Fruit fly (Drosophila melanogaster) whole organism, adult: ENCODE results near the gene kibra.

Experiments used
- CG11617 ChIP-seq: fragments of 200-800 bp; sonication (Bioruptor generic); optimal IDR thresholded peaks from 2 replicates; lab custom pipeline; 2017; ENCODE audit warnings: mild to moderate bottlenecking, missing biosample characterization, missing genetic modification reagents, missing genetic modification characterization
- CG14711 ChIP-seq: fragments of 200-800 bp; sonication (Bioruptor generic); optimal IDR thresholded peaks from 2 replicates; lab custom pipeline; 2018; ENCODE audit warnings: missing biosample characterization, mild to moderate bottlenecking, missing genetic modification characterization, moderate library complexity
- CG33017 ChIP-seq: fragments of 200-800 bp; sonication (Bioruptor generic); optimal IDR thresholded peaks from 2 replicates; lab custom pipeline; 2018; ENCODE audit warnings: missing biosample characterization, mild to moderate bottlenecking, missing genetic modification characterization, moderate library complexity
- CG7101 ChIP-seq: fragments of 200-800 bp; sonication (Bioruptor generic); optimal IDR thresholded peaks from 2 replicates; lab custom pipeline; 2018; ENCODE audit warnings: missing biosample characterization, mild to moderate bottlenecking, missing genetic modification characterization, moderate library complexity
- Clk ChIP-seq: fragments of 200-800 bp; sonication (Bioruptor generic); optimal IDR thresholded peaks from 2 replicates; lab custom pipeline; 2017; ENCODE audit warnings: missing biosample characterization, missing genetic modification characterization
- Hr96 ChIP-seq: fragments of 200-800 bp; sonication (Bioruptor generic); optimal IDR thresholded peaks from 2 replicates; lab custom pipeline; 2016; ENCODE audit warnings: missing biosample characterization, missing genetic modification characterization
- Mnt ChIP-seq: fragments of 200-800 bp; sonication (Bioruptor generic); optimal IDR thresholded peaks from 2 replicates; lab custom pipeline; 2016; ENCODE audit warnings: missing biosample characterization, mild to moderate bottlenecking, missing genetic modification characterization
- bab1 ChIP-seq: fragments of 200-800 bp; sonication (Bioruptor generic); optimal IDR thresholded peaks from 3 replicates; lab custom pipeline; 2019; ENCODE audit warnings: missing biosample characterization, mild to moderate bottlenecking, missing genetic modification characterization, moderate library complexity
- cic ChIP-seq: fragments of 200-800 bp; sonication (Bioruptor generic); optimal IDR thresholded peaks from 2 replicates; lab custom pipeline; 2017; ENCODE audit warnings: missing biosample characterization, mild to moderate bottlenecking, missing genetic modification characterization, moderate library complexity
- cnc ChIP-seq, 2 experiments: fragments of >200 bp; optimal IDR thresholded peaks; 2 replicates each; lab custom pipeline; 2017
- kay ChIP-seq: fragments of 200-800 bp; sonication (Bioruptor generic); peaks from one replicate; lab custom pipeline; 2016; ENCODE audit warnings: missing biosample characterization, missing genetic modification characterization, borderline replicate concordance
- ovo ChIP-seq: fragments of 200-800 bp; sonication (Bioruptor generic); optimal IDR thresholded peaks from 2 replicates; lab custom pipeline; 2016; ENCODE audit warnings: missing biosample characterization, missing genetic modification characterization
- pad ChIP-seq: fragments of 200-800 bp; sonication (Bioruptor generic); optimal IDR thresholded peaks from 3 replicates; lab custom pipeline; 2017; ENCODE audit warnings: missing biosample characterization, missing genetic modification characterization, mild to moderate bottlenecking, moderate library complexity, missing genetic modification reagents
- tj ChIP-seq: fragments of 200-800 bp; sonication (Bioruptor generic); optimal IDR thresholded peaks from 3 replicates; lab custom pipeline; 2017; ENCODE audit warnings: missing biosample characterization, mild to moderate bottlenecking, missing genetic modification characterization, moderate library complexity

DNA sequence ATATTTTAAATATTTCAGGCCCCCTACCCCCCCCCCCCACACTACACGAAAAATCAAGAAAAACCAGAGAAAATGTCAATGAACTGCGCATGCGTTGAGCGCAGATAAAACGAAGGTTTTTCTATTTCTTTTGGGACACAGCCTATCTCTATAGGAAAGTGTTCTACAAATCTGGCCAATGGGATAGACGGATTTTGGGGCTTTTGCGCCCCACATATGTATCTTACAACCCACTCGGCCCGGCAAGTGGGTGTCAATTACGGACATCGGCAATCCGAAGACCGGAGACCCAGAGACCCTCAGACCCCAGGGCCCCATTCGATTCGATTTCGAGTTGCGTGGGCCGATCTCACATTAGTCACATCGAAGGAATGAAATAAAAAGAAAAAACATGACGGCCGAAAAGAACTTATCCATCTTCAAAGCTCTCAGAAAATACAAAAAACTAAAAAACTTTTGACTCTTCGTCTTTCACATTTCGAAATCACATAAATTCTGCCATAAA lies 14.5 kb downstream of the kibra start:
- TF ChIP-seq CG7101 (tag; lab: Kevin White, UChicago) (no peak), cic (GFP tag; lab: Kevin White, UChicago) (no peak), tj (GFP tag; lab: Kevin White, UChicago) (no peak), Clk (GFP tag; lab: Kevin White, UChicago) (no peak), bab1 (no peak), ovo (GFP tag; lab: Kevin White, UChicago) (no peak), pad (no peak), CG11617 (no peak), cnc (optimal IDR thresholded peaks at IDR 0.05; lab: Kevin White, UChicago) (no peak), CG33017 (tag; lab: Kevin White, UChicago) (no peak), Hr96 (GFP tag; lab: Kevin White, UChicago) (no peak), CG14711 (tag; lab: Kevin White, UChicago) (no peak), Mnt (GFP tag; lab: Kevin White, UChicago) (no peak), kay (GFP tag; lab: Kevin White, UChicago) (no peak)
